In genomic region chr2L:3293718-3294340, dm6 we compare ENCODE assay signal across 3 fruit fly cellular contexts.
TF ChIP-seq lines count a peak whose summit lies in the region.

No protein-coding gene starts in this region.

- no peak for TF ChIP-seq CTCF in whole organism, embryonic (GFP tag; optimal IDR thresholded peaks at IDR 0.05; lab: Kevin White, UChicago)

TF ChIP-seq in whole organism, embryonic, 481 proteins besides CTCF, POLR2A, EP300 and RAD21:
- no peak for TF ChIP-seq Med (GFP tag; lab: Kevin White, UChicago)
- TF ChIP-seq Bdp1 (GFP tag; optimal IDR thresholded peaks at IDR 0.05; lab: Kevin White, UChicago), result no peak
- TF ChIP-seq otp (GFP tag; IDR thresholded peaks at IDR 0.05; lab: Robert Waterston, UW), result no peak
- 0 out of 2 replicates have a peak, but pooled peaks have one; percentile 19 for TF ChIP-seq CG11696 (GFP tag; IDR thresholded peaks at IDR 0.05; lab: Robert Waterston, UW)
- peak in 1 of 2 experiments; percentile 28 for TF ChIP-seq Hr78 (GFP tag; optimal IDR thresholded peaks at IDR 0.05; lab: Kevin White, UChicago)
- no peak for TF ChIP-seq CG11723 (GFP tag; optimal IDR thresholded peaks at IDR 0.05; lab: Kevin White, UChicago)
- TF ChIP-seq CG5180 (GFP tag; optimal IDR thresholded peaks at IDR 0.05; lab: Kevin White, UChicago), result peak; percentile 93
- no peak for TF ChIP-seq CG1602 (GFP tag; optimal IDR thresholded peaks at IDR 0.05; lab: Kevin White, UChicago)
- TF ChIP-seq CG31365 (tag; optimal IDR thresholded peaks at IDR 0.05; lab: Kevin White, UChicago), result no peak
- peak; percentile 11 for TF ChIP-seq grn (GFP tag; optimal IDR thresholded peaks at IDR 0.05; lab: Kevin White, UChicago)
- no peak for TF ChIP-seq vnd (GFP tag; IDR thresholded peaks at IDR 0.05; lab: Robert Waterston, UW; ENCODE audit: partially characterized antibody)
- no peak for TF ChIP-seq mirr (GFP tag; optimal IDR thresholded peaks at IDR 0.05; lab: Kevin White, UChicago)
- no peak for TF ChIP-seq CG3281 (GFP tag; optimal IDR thresholded peaks at IDR 0.05; lab: Kevin White, UChicago)
- TF ChIP-seq NfI (GFP tag; optimal IDR thresholded peaks at IDR 0.05; lab: Kevin White, UChicago), result no peak
TF ChIP-seq in whole organism, embryonic: peak in this region for 4.

TF ChIP-seq in whole organism, prepupa, 60 proteins besides CTCF, POLR2A, EP300 and RAD21:
- TF ChIP-seq svp (GFP tag; lab: Kevin White, UChicago) (peak; percentile 74), CG34406 (GFP tag; optimal IDR thresholded peaks at IDR 0.05; lab: Kevin White, UChicago) (no peak)

TF ChIP-seq in whole organism, wandering third instar larva, 38 proteins besides CTCF, POLR2A, EP300 and RAD21:
- TF ChIP-seq br (GFP tag; optimal IDR thresholded peaks at IDR 0.05; lab: Kevin White, UChicago) (no peak), CrebA (GFP tag; optimal IDR thresholded peaks at IDR 0.05; lab: Kevin White, UChicago; ENCODE audit: borderline replicate concordance) (peak; percentile 6)
